Fruit fly (Drosophila melanogaster) whole organism, embryonic: ENCODE measurements around the gene CG43901.

Experiments
- Atf6 ChIP-seq: fragments of 200-800 bp; sonication (Bioruptor generic); IDR thresholded peaks from 2 replicates; pipeline ENCODE4 v1.3.6; 2022; ENCODE audit warnings: missing biosample characterization, missing genetic modification characterization
- CG10147 ChIP-seq: fragments of 200-800 bp; sonication (Bioruptor generic); optimal IDR thresholded peaks from 2 replicates; lab custom pipeline; 2019; ENCODE audit warnings: missing biosample characterization, mild to moderate bottlenecking, missing genetic modification characterization, moderate library complexity
- CG10321 ChIP-seq: fragments of 200-800 bp; sonication (Bioruptor generic); IDR thresholded peaks from 2 replicates; pipeline ENCODE4 v1.3.6; 2022; ENCODE audit warnings: missing biosample characterization, missing genetic modification characterization
- CG10431 ChIP-seq: fragments of 200-800 bp; sonication (Bioruptor generic); optimal IDR thresholded peaks from 3 replicates; lab custom pipeline; 2018; ENCODE audit warnings: missing biosample characterization, mild to moderate bottlenecking, missing genetic modification characterization
- CG12744 ChIP-seq: fragments of 200-800 bp; sonication (Bioruptor generic); optimal IDR thresholded peaks from 2 replicates; lab custom pipeline; 2016; ENCODE audit warnings: missing biosample characterization, missing genetic modification characterization
- CG14860 ChIP-seq: fragments of 200-800 bp; sonication (Bioruptor generic); IDR thresholded peaks from 3 replicates; pipeline ENCODE4 v1.3.6; 2022; ENCODE audit warnings: missing biosample characterization, missing genetic modification characterization; ENCODE audit not compliant: partially characterized antibody
- CG17186 ChIP-seq: fragments of 200-800 bp; sonication (Bioruptor generic); optimal IDR thresholded peaks from 3 replicates; lab custom pipeline; 2017; ENCODE audit warnings: missing biosample characterization, missing genetic modification reagents, missing genetic modification characterization
- CG1832 ChIP-seq: fragments of 200-800 bp; sonication (Bioruptor generic); optimal IDR thresholded peaks from 2 replicates; lab custom pipeline; 2017; ENCODE audit warnings: missing biosample characterization, mild to moderate bottlenecking, missing genetic modification characterization, inconsistent platforms
- CG3065 ChIP-seq: fragments of 200-800 bp; sonication (Bioruptor generic); optimal IDR thresholded peaks from 2 replicates; lab custom pipeline; 2016; ENCODE audit warnings: missing biosample characterization, missing genetic modification characterization
- CG31365 ChIP-seq: fragments of 200-800 bp; sonication (Bioruptor generic); optimal IDR thresholded peaks from 2 replicates; lab custom pipeline; 2018; ENCODE audit warnings: missing biosample characterization, mild to moderate bottlenecking, missing genetic modification characterization
- CG4617 ChIP-seq: fragments of 200-800 bp; sonication (Bioruptor generic); optimal IDR thresholded peaks from 3 replicates; lab custom pipeline; 2016; ENCODE audit warnings: missing biosample characterization, missing genetic modification characterization, borderline replicate concordance
- CG4854 ChIP-seq: fragments of 200-800 bp; sonication (Bioruptor generic); optimal IDR thresholded peaks from 2 replicates; lab custom pipeline; 2016; ENCODE audit warnings: missing biosample characterization, missing genetic modification characterization, inconsistent platforms
- CG5180 ChIP-seq: fragments of 200-800 bp; sonication (Bioruptor generic); optimal IDR thresholded peaks from 3 replicates; lab custom pipeline; 2017; ENCODE audit warnings: missing biosample characterization, missing genetic modification characterization, mild to moderate bottlenecking, moderate library complexity, missing genetic modification reagents
- CG5245 ChIP-seq: fragments of 200-800 bp; sonication (Bioruptor generic); optimal IDR thresholded peaks from 3 replicates; lab custom pipeline; 2016; ENCODE audit warnings: missing biosample characterization, missing genetic modification characterization
- CG6689 ChIP-seq: fragments of 200-800 bp; sonication (Bioruptor generic); IDR thresholded peaks from 2 replicates; pipeline ENCODE4 v1.3.6; 2022; ENCODE audit warnings: missing biosample characterization, missing genetic modification characterization
- CG6765 ChIP-seq: fragments of 200-800 bp; sonication (Bioruptor generic); optimal IDR thresholded peaks from 3 replicates; lab custom pipeline; 2017; ENCODE audit warnings: missing biosample characterization, mild to moderate bottlenecking, missing genetic modification characterization
- CG6791 ChIP-seq: fragments of 200-800 bp; sonication (Bioruptor generic); IDR thresholded peaks from 3 replicates; pipeline ENCODE4 v1.3.6; 2022; ENCODE audit warnings: missing biosample characterization, missing genetic modification characterization; ENCODE audit not compliant: partially characterized antibody
- CG8281 ChIP-seq: fragments of 200-800 bp; sonication (Bioruptor generic); optimal IDR thresholded peaks from 2 replicates; lab custom pipeline; 2018; ENCODE audit warnings: missing biosample characterization, mild to moderate bottlenecking, missing genetic modification characterization, moderate library complexity
- CG8290 ChIP-seq, 3 experiments: fragments of 200-800 bp; sonication (Bioruptor generic); optimal IDR thresholded peaks; 2 replicates each; lab custom pipeline; 2016 to 2019; ENCODE audit warnings: missing biosample characterization in 3 of 3, missing genetic modification characterization in 3 of 3, mild to moderate bottlenecking in 2 of 3, moderate library complexity in 1 of 3
- Dbx ChIP-seq: fragments of 200-800 bp; sonication (Bioruptor generic); IDR thresholded peaks from 3 replicates; pipeline ENCODE4 v1.3.6; 2022; ENCODE audit warnings: missing biosample characterization, missing genetic modification characterization
- Opbp ChIP-seq: fragments of 200-800 bp; sonication (Bioruptor generic); IDR thresholded peaks from 3 replicates; pipeline ENCODE4 v1.3.6; 2022; ENCODE audit warnings: missing biosample characterization, missing genetic modification characterization; ENCODE audit not compliant: partially characterized antibody
- Rfx ChIP-seq: fragments of 200-800 bp; sonication (Bioruptor generic); IDR thresholded peaks from 2 replicates; pipeline ENCODE4 v1.3.6; 2022; ENCODE audit warnings: missing biosample characterization, missing genetic modification characterization
- Sry-δ ChIP-seq: fragments of 200-800 bp; sonication (Bioruptor generic); optimal IDR thresholded peaks from 2 replicates; lab custom pipeline; 2016; ENCODE audit warnings: missing biosample characterization, missing genetic modification characterization
- bigmax ChIP-seq: fragments of 200-800 bp; sonication (Bioruptor generic); optimal IDR thresholded peaks from 2 replicates; lab custom pipeline; 2018; ENCODE audit warnings: missing biosample characterization, mild to moderate bottlenecking, missing genetic modification characterization
- bsh ChIP-seq, 2 experiments: fragments of 200-800 bp; sonication (Bioruptor generic); optimal IDR thresholded peaks; 2 replicates each; lab custom pipeline; 2017 to 2018; ENCODE audit warnings: mild to moderate bottlenecking in 2 of 2, missing biosample characterization in 2 of 2, missing genetic modification characterization in 2 of 2, moderate library complexity in 1 of 2
- dimm ChIP-seq: fragments of 200-800 bp; sonication (Bioruptor generic); IDR thresholded peaks from 2 replicates; pipeline ENCODE4 v1.3.6; 2022; ENCODE audit warnings: missing biosample characterization, missing genetic modification characterization
- grau ChIP-seq: fragments of 200-800 bp; optimal IDR thresholded peaks from 3 replicates; lab custom pipeline; 2019; ENCODE audit warnings: missing biosample characterization, mild to moderate bottlenecking, missing genetic modification characterization, moderate library complexity
- hb ChIP-seq: fragments of 200-800 bp; sonication (Bioruptor generic); IDR thresholded peaks from 3 replicates; pipeline ENCODE4 v1.3.6; 2022; ENCODE audit warnings: missing biosample characterization, missing genetic modification characterization; ENCODE audit not compliant: partially characterized antibody
- insv ChIP-seq, 2 experiments: fragments of 200-800 bp; sonication (Bioruptor generic); optimal IDR thresholded peaks; 3 replicates each; lab custom pipeline; 2016 to 2018; ENCODE audit warnings: missing biosample characterization in 2 of 2, missing genetic modification characterization in 2 of 2
- ken ChIP-seq: fragments of 200-800 bp; sonication (Bioruptor generic); IDR thresholded peaks from 3 replicates; pipeline ENCODE4 v1.3.6; 2022; ENCODE audit warnings: missing biosample characterization, missing genetic modification characterization
- knrl ChIP-seq: fragments of 200-800 bp; sonication (Bioruptor generic); IDR thresholded peaks from 3 replicates; pipeline ENCODE4 v1.3.6; 2022; ENCODE audit warnings: missing biosample characterization, missing genetic modification characterization; ENCODE audit not compliant: partially characterized antibody
- mam ChIP-seq: fragments of 200-800 bp; sonication (Bioruptor generic); optimal IDR thresholded peaks from 3 replicates; lab custom pipeline; 2016; ENCODE audit warnings: missing biosample characterization, missing genetic modification characterization
- pfk ChIP-seq: fragments of 200-800 bp; sonication (Bioruptor generic); optimal IDR thresholded peaks from 2 replicates; lab custom pipeline; 2018; ENCODE audit warnings: missing biosample characterization, mild to moderate bottlenecking, missing genetic modification characterization, moderate library complexity
- run ChIP-seq: fragments of 200-800 bp; sonication (Bioruptor generic); optimal IDR thresholded peaks from 3 replicates; lab custom pipeline; 2018; ENCODE audit warnings: missing biosample characterization, mild to moderate bottlenecking, missing genetic modification characterization
- sens ChIP-seq: fragments of 200-800 bp; sonication (Bioruptor generic); peaks from one replicate; lab custom pipeline; 2016; ENCODE audit warnings: missing biosample characterization, missing genetic modification characterization
- sr ChIP-seq: fragments of 200-800 bp; sonication (Bioruptor generic); IDR thresholded peaks from 3 replicates; pipeline ENCODE4 v1.3.6; 2022; ENCODE audit warnings: missing biosample characterization, missing genetic modification characterization
- stwl ChIP-seq: fragments of 200-800 bp; sonication (Bioruptor generic); optimal IDR thresholded peaks from 3 replicates; lab custom pipeline; 2018; ENCODE audit warnings: missing biosample characterization, mild to moderate bottlenecking, missing genetic modification characterization, moderate library complexity
- sug ChIP-seq: fragments of 200-800 bp; optimal IDR thresholded peaks from 2 replicates; lab custom pipeline; 2019; ENCODE audit warnings: missing biosample characterization, mild to moderate bottlenecking, missing genetic modification characterization, moderate library complexity
- unpg ChIP-seq: fragments of 200-800 bp; sonication (Bioruptor generic); optimal IDR thresholded peaks from 3 replicates; lab custom pipeline; 2018; ENCODE audit warnings: missing biosample characterization, mild to moderate bottlenecking, missing genetic modification characterization, moderate library complexity
- wdn ChIP-seq: fragments of 200-800 bp; sonication (Bioruptor generic); IDR thresholded peaks from 2 replicates; pipeline ENCODE4 v1.3.6; 2022; ENCODE audit warnings: missing biosample characterization, missing genetic modification characterization

CG43901 gene

dm6 chrX:10865580-10866331 is 39.8 kb upstream of the CG43901 start:
- TF ChIP-seq CG3065 (GFP tag; lab: Kevin White, UChicago), result no peak
- TF ChIP-seq CG10431 (GFP tag; lab: Kevin White, UChicago), result peak; percentile 65
- TF ChIP-seq unpg, result no peak
- peak; percentile 31 for TF ChIP-seq CG8290 (GFP tag; optimal IDR thresholded peaks at IDR 0.05; lab: Kevin White, UChicago)
- peak in 1 of 2 experiments; percentile 13 for TF ChIP-seq CG8290 (tag; optimal IDR thresholded peaks at IDR 0.05; lab: Kevin White, UChicago)
- TF ChIP-seq grau (tag; lab: Kevin White, UChicago), result no peak
- peak in 1 of 2 experiments; percentile 7 for TF ChIP-seq insv (GFP tag; optimal IDR thresholded peaks at IDR 0.05; lab: Kevin White, UChicago)
- TF ChIP-seq CG10321 (GFP tag; lab: Robert Waterston, UW), result peak; percentile 85
- peak; percentile 36; the same call in 1 of the 2 replicates for TF ChIP-seq wdn (GFP tag; lab: Robert Waterston, UW)
- TF ChIP-seq bigmax (GFP tag; lab: Kevin White, UChicago), result peak; percentile 74
- TF ChIP-seq pfk (GFP tag; lab: Kevin White, UChicago), result peak; percentile 62
- 0 out of 3 replicates have a peak, but pooled peaks have one; percentile 5 for TF ChIP-seq CG6791 (GFP tag; lab: Robert Waterston, UW)
- peak; percentile 85 for TF ChIP-seq CG1832 (GFP tag; lab: Kevin White, UChicago)

- TF ChIP-seq Dbx (GFP tag; lab: Robert Waterston, UW) (0 out of 3 replicates have a peak, but pooled peaks have one; percentile 6), CG8281 (tag; lab: Kevin White, UChicago) (peak; percentile 92), hb (0 out of 3 replicates have a peak, but pooled peaks have one; percentile 41), CG4854 (GFP tag; lab: Kevin White, UChicago) (no peak), Rfx (no peak), sens (peak; percentile 28)
Observed at dm6 chrX:10867692-10868091, 37.9 kb upstream of the CG43901 start.

- TF ChIP-seq ken (GFP tag; lab: Robert Waterston, UW), result 0 out of 3 replicates have a peak, but pooled peaks have one; percentile 26
- TF ChIP-seq knrl (GFP tag; lab: Robert Waterston, UW), result no peak
- peak; percentile 95 for TF ChIP-seq CG5180 (GFP tag; lab: Kevin White, UChicago)
- no peak for TF ChIP-seq Atf6 (GFP tag; lab: Robert Waterston, UW)
- TF ChIP-seq run (tag; lab: Kevin White, UChicago), result no peak
- no peak for TF ChIP-seq CG6689 (GFP tag; lab: Robert Waterston, UW)
- TF ChIP-seq, all 482 proteins: peak for 2
Observed at dm6 chrX:10869045-10869444, 36.5 kb upstream of the CG43901 start, which contains the start of gene CG2157. TSS of gene CG2157 (plus strand) at chrX:10869284.

dm6 chrX:10876451-10876850 is 29.1 kb upstream of the CG43901 start:
- TF ChIP-seq sr (GFP tag; lab: Robert Waterston, UW) (no peak), CG5245 (no peak), sug (peak; percentile 56)

- TF ChIP-seq CG31365 (tag; lab: Kevin White, UChicago) (no peak), CG10147 (GFP tag; lab: Kevin White, UChicago) (no peak), bsh (GFP tag; optimal IDR thresholded peaks at IDR 0.05; lab: Kevin White, UChicago) (peak in 1 of 2 experiments; percentile 24), Sry-δ (GFP tag; lab: Kevin White, UChicago) (peak; percentile 64), CG12744 (no peak), CG14860 (peak; percentile 57; the same call in 1 of the 3 replicates), stwl (tag; lab: Kevin White, UChicago) (peak; percentile 28), Opbp (GFP tag; lab: Robert Waterston, UW) (peak; percentile 70; the same call in 2 of the 3 replicates), mam (GFP tag; lab: Kevin White, UChicago) (no peak), CG6765 (no peak), CG17186 (GFP tag; lab: Kevin White, UChicago) (peak; percentile 35), dimm (GFP tag; lab: Robert Waterston, UW) (no peak), CG4617 (GFP tag; lab: Kevin White, UChicago) (peak; percentile 73)
Observed at dm6 chrX:10877087-10877935, 28.3 kb upstream of the CG43901 start, which contains the start of gene CG1637. TSS of gene CG1637 (minus strand) at chrX:10877893.
